Fruit fly (Drosophila melanogaster) whole organism, embryonic: Measurements from ENCODE around the gene glu.

Experiments used
- Atf-2 ChIP-seq: fragments of 200-800 bp; sonication (Bioruptor generic); optimal IDR thresholded peaks from 2 replicates; lab custom pipeline; 2016; ENCODE audit warnings: missing biosample characterization, missing genetic modification characterization
- Atf6 ChIP-seq: fragments of 200-800 bp; sonication (Bioruptor generic); IDR thresholded peaks from 2 replicates; pipeline ENCODE4 v1.3.6; 2022; ENCODE audit warnings: missing biosample characterization, missing genetic modification characterization
- CG11504 ChIP-seq: fragments of 200-800 bp; sonication (Bioruptor generic); optimal IDR thresholded peaks from 3 replicates; lab custom pipeline; 2019; ENCODE audit warnings: missing biosample characterization, mild to moderate bottlenecking, missing genetic modification characterization, moderate library complexity
- CG11695 ChIP-seq: fragments of 200-800 bp; sonication (Bioruptor generic); IDR thresholded peaks from 3 replicates; pipeline ENCODE4 v1.3.6; 2022; ENCODE audit warnings: missing biosample characterization, missing genetic modification characterization
- CG12391 ChIP-seq: fragments of 200-800 bp; sonication (Bioruptor generic); optimal IDR thresholded peaks from 3 replicates; lab custom pipeline; 2018; ENCODE audit warnings: missing biosample characterization, mild to moderate bottlenecking, missing genetic modification characterization, moderate library complexity
- CG12659 ChIP-seq: fragments of 200-800 bp; sonication (Bioruptor generic); optimal IDR thresholded peaks from 3 replicates; lab custom pipeline; 2017; ENCODE audit warnings: mild to moderate bottlenecking, missing biosample characterization, missing genetic modification reagents, missing genetic modification characterization
- CG12744 ChIP-seq: fragments of 200-800 bp; sonication (Bioruptor generic); optimal IDR thresholded peaks from 2 replicates; lab custom pipeline; 2016; ENCODE audit warnings: missing biosample characterization, missing genetic modification characterization
- CG12769 ChIP-seq: fragments of 200-800 bp; sonication (Bioruptor generic); optimal IDR thresholded peaks from 2 replicates; lab custom pipeline; 2019; ENCODE audit warnings: missing biosample characterization, mild to moderate bottlenecking, missing genetic modification characterization, moderate library complexity
- CG13123 ChIP-seq: fragments of 200-800 bp; sonication (Bioruptor generic); optimal IDR thresholded peaks from 2 replicates; lab custom pipeline; 2016; ENCODE audit warnings: missing biosample characterization, missing genetic modification characterization
- CG13287 ChIP-seq: fragments of 200-800 bp; sonication (Bioruptor generic); IDR thresholded peaks from 2 replicates; pipeline ENCODE4 v1.3.6; 2022; ENCODE audit warnings: missing biosample characterization, missing genetic modification characterization; ENCODE audit not compliant: partially characterized antibody
- CG15073 ChIP-seq: fragments of 200-800 bp; sonication (Bioruptor generic); optimal IDR thresholded peaks from 2 replicates; lab custom pipeline; 2016; ENCODE audit warnings: missing biosample characterization, missing genetic modification characterization
- CG30403 ChIP-seq: fragments of 200-800 bp; sonication (Bioruptor generic); optimal IDR thresholded peaks from 3 replicates; lab custom pipeline; 2016; ENCODE audit warnings: missing biosample characterization, missing genetic modification characterization
- CG34224 ChIP-seq: fragments of 200-800 bp; sonication (Bioruptor generic); IDR thresholded peaks from 3 replicates; pipeline ENCODE4 v1.3.6; 2022; ENCODE audit warnings: missing biosample characterization, missing genetic modification characterization; ENCODE audit not compliant: partially characterized antibody
- CG42726 ChIP-seq: fragments of 200-800 bp; sonication (Bioruptor generic); IDR thresholded peaks from 2 replicates; pipeline ENCODE4 v1.3.6; 2022; ENCODE audit warnings: missing biosample characterization, missing genetic modification characterization; ENCODE audit not compliant: partially characterized antibody
- CG4854 ChIP-seq: fragments of 200-800 bp; sonication (Bioruptor generic); optimal IDR thresholded peaks from 2 replicates; lab custom pipeline; 2016; ENCODE audit warnings: missing biosample characterization, missing genetic modification characterization, inconsistent platforms
- CG6689 ChIP-seq: fragments of 200-800 bp; sonication (Bioruptor generic); IDR thresholded peaks from 2 replicates; pipeline ENCODE4 v1.3.6; 2022; ENCODE audit warnings: missing biosample characterization, missing genetic modification characterization
- CG6813 ChIP-seq: fragments of 200-800 bp; sonication (Bioruptor generic); optimal IDR thresholded peaks from 2 replicates; lab custom pipeline; 2017; ENCODE audit warnings: missing biosample characterization, missing genetic modification characterization, mild to moderate bottlenecking, moderate library complexity, missing genetic modification reagents
- CG8359 ChIP-seq: fragments of 200-800 bp; sonication (Bioruptor generic); optimal IDR thresholded peaks from 2 replicates; lab custom pipeline; 2017; ENCODE audit warnings: missing biosample characterization, mild to moderate bottlenecking, missing genetic modification characterization, borderline replicate concordance
- D19A ChIP-seq: fragments of 200-800 bp; optimal IDR thresholded peaks from 3 replicates; lab custom pipeline; 2019; ENCODE audit warnings: missing biosample characterization, mild to moderate bottlenecking, missing genetic modification characterization, moderate library complexity
- Fer3 ChIP-seq: fragments of 200-800 bp; sonication (Bioruptor generic); optimal IDR thresholded peaks from 2 replicates; lab custom pipeline; 2018; ENCODE audit warnings: missing biosample characterization, mild to moderate bottlenecking, missing genetic modification characterization, moderate library complexity
- Gsc ChIP-seq: fragments of 200-800 bp; sonication (Bioruptor generic); IDR thresholded peaks from 2 replicates; pipeline ENCODE4 v1.3.6; 2022; ENCODE audit warnings: missing biosample characterization, missing genetic modification characterization
- Hmx ChIP-seq: fragments of 200-800 bp; sonication (Bioruptor generic); optimal IDR thresholded peaks from 2 replicates; lab custom pipeline; 2016; ENCODE audit warnings: missing biosample characterization, missing genetic modification characterization
- Hsf ChIP-seq: fragments of 200-800 bp; sonication (Bioruptor generic); optimal IDR thresholded peaks from 3 replicates; lab custom pipeline; 2016; ENCODE audit warnings: missing biosample characterization, missing genetic modification characterization
- Oaz ChIP-seq: fragments of 200-800 bp; sonication (Bioruptor generic); IDR thresholded peaks from 2 replicates; pipeline ENCODE4 v1.3.6; 2022; ENCODE audit warnings: missing biosample characterization, missing genetic modification characterization
- Scr ChIP-seq: fragments of 200-800 bp; sonication (Bioruptor generic); IDR thresholded peaks from 2 replicates; pipeline ENCODE4 v1.3.6; 2022; ENCODE audit warnings: missing biosample characterization, missing genetic modification characterization; ENCODE audit not compliant: partially characterized antibody
- Tbp ChIP-seq: fragments of >200 bp; optimal IDR thresholded peaks from 2 replicates; lab custom pipeline; 2018; ENCODE audit warnings: missing biosample characterization, missing genetic modification characterization
- bab2 ChIP-seq: fragments of 200-800 bp; sonication (Bioruptor generic); optimal IDR thresholded peaks from 2 replicates; lab custom pipeline; 2016; ENCODE audit warnings: missing biosample characterization, missing genetic modification characterization
- bowl ChIP-seq: fragments of 200-800 bp; sonication (Bioruptor generic); IDR thresholded peaks from 2 replicates; pipeline ENCODE4 v1.3.6; 2022; ENCODE audit warnings: missing biosample characterization, missing genetic modification characterization
- cato ChIP-seq: fragments of 200-800 bp; sonication (Bioruptor generic); optimal IDR thresholded peaks from 2 replicates; lab custom pipeline; 2016; ENCODE audit warnings: missing biosample characterization, missing genetic modification characterization, borderline replicate concordance
- danr ChIP-seq: fragments of 200-800 bp; sonication (Bioruptor generic); IDR thresholded peaks from 2 replicates; pipeline ENCODE4 v1.3.6; 2022; ENCODE audit warnings: missing biosample characterization, missing genetic modification characterization
- dati ChIP-seq: fragments of 200-800 bp; sonication (Bioruptor generic); IDR thresholded peaks from 2 replicates; pipeline ENCODE4 v1.3.6; 2022; ENCODE audit warnings: missing biosample characterization, missing genetic modification characterization
- dimm ChIP-seq: fragments of 200-800 bp; sonication (Bioruptor generic); IDR thresholded peaks from 2 replicates; pipeline ENCODE4 v1.3.6; 2022; ENCODE audit warnings: missing biosample characterization, missing genetic modification characterization
- ems ChIP-seq: fragments of 200-800 bp; sonication (Bioruptor generic); optimal IDR thresholded peaks from 3 replicates; lab custom pipeline; 2016; ENCODE audit warnings: missing biosample characterization, missing genetic modification characterization
- gsb ChIP-seq: fragments of 200-800 bp; sonication (Bioruptor generic); IDR thresholded peaks from 2 replicates; pipeline ENCODE4 v1.3.6; 2022; ENCODE audit warnings: missing biosample characterization, missing genetic modification characterization
- jumu ChIP-seq: fragments of 200-800 bp; sonication (Bioruptor generic); optimal IDR thresholded peaks from 3 replicates; lab custom pipeline; 2016; ENCODE audit warnings: missing biosample characterization, missing genetic modification characterization
- kah ChIP-seq: fragments of 200-800 bp; sonication (Bioruptor generic); optimal IDR thresholded peaks from 2 replicates; lab custom pipeline; 2018; ENCODE audit warnings: missing biosample characterization, mild to moderate bottlenecking, missing genetic modification characterization
- kni ChIP-seq: fragments of 200-800 bp; sonication (Bioruptor generic); optimal IDR thresholded peaks from 3 replicates; lab custom pipeline; 2017; ENCODE audit warnings: mild to moderate bottlenecking, missing biosample characterization, missing genetic modification reagents, missing genetic modification characterization
- lola ChIP-seq, 3 experiments: fragments of >200 bp in 2 of 3; fragments of 200-800 bp in 1 of 3; sonication (Bioruptor generic) in 1 of 3; optimal IDR thresholded peaks; 2 replicates each; lab custom pipeline; 2017 to 2019; ENCODE audit warnings: missing biosample characterization in 3 of 3, missing genetic modification characterization in 3 of 3, mild to moderate bottlenecking in 1 of 3, moderate library complexity in 1 of 3
- onecut ChIP-seq: fragments of 200-800 bp; sonication (Bioruptor generic); IDR thresholded peaks from 2 replicates; pipeline ENCODE4 v1.3.6; 2022; ENCODE audit warnings: missing biosample characterization, missing genetic modification characterization
- p53 ChIP-seq: fragments of 200-800 bp; sonication (Bioruptor generic); optimal IDR thresholded peaks from 2 replicates; lab custom pipeline; 2016; ENCODE audit warnings: missing biosample characterization, missing genetic modification characterization
- psq ChIP-seq: fragments of 200-800 bp; sonication (Bioruptor generic); optimal IDR thresholded peaks from 2 replicates; lab custom pipeline; 2017; ENCODE audit warnings: missing biosample characterization, missing genetic modification characterization
- pzg ChIP-seq: fragments of 200-800 bp; sonication (Bioruptor generic); optimal IDR thresholded peaks from 3 replicates; lab custom pipeline; 2018; ENCODE audit warnings: missing biosample characterization, mild to moderate bottlenecking, missing genetic modification characterization, moderate library complexity
- sc ChIP-seq, 3 experiments: fragments of >200 bp in 2 of 3; fragments of 200-800 bp in 1 of 3; sonication (Bioruptor generic) in 1 of 3; optimal IDR thresholded peaks; 2 replicates in 2 of 3; 3 replicates in 1 of 3; lab custom pipeline; 2017; ENCODE audit warnings: mild to moderate bottlenecking in 1 of 3, missing biosample characterization in 1 of 3, missing genetic modification characterization in 1 of 3, missing genetic modification reagents in 1 of 3
- scrt ChIP-seq: fragments of 200-800 bp; sonication (Bioruptor generic); optimal IDR thresholded peaks from 2 replicates; lab custom pipeline; 2018; ENCODE audit warnings: missing biosample characterization, mild to moderate bottlenecking, missing genetic modification characterization, moderate library complexity
- shn ChIP-seq: fragments of 200-800 bp; sonication (Bioruptor generic); optimal IDR thresholded peaks from 3 replicates; lab custom pipeline; 2016; ENCODE audit warnings: missing biosample characterization, missing genetic modification characterization
- sisA ChIP-seq: fragments of 200-800 bp; sonication (Bioruptor generic); IDR thresholded peaks from 2 replicates; pipeline ENCODE4 v1.3.6; 2022; ENCODE audit warnings: missing biosample characterization, missing genetic modification characterization
- tio ChIP-seq: fragments of 200-800 bp; sonication (Bioruptor generic); optimal IDR thresholded peaks from 2 replicates; lab custom pipeline; 2017; ENCODE audit warnings: missing biosample characterization, missing genetic modification characterization, inconsistent platforms
- usp ChIP-seq: fragments of >200 bp; optimal IDR thresholded peaks from 2 replicates; lab custom pipeline; 2017; ENCODE audit warnings: missing biosample characterization, missing genetic modification characterization

The glu gene

DNA sequence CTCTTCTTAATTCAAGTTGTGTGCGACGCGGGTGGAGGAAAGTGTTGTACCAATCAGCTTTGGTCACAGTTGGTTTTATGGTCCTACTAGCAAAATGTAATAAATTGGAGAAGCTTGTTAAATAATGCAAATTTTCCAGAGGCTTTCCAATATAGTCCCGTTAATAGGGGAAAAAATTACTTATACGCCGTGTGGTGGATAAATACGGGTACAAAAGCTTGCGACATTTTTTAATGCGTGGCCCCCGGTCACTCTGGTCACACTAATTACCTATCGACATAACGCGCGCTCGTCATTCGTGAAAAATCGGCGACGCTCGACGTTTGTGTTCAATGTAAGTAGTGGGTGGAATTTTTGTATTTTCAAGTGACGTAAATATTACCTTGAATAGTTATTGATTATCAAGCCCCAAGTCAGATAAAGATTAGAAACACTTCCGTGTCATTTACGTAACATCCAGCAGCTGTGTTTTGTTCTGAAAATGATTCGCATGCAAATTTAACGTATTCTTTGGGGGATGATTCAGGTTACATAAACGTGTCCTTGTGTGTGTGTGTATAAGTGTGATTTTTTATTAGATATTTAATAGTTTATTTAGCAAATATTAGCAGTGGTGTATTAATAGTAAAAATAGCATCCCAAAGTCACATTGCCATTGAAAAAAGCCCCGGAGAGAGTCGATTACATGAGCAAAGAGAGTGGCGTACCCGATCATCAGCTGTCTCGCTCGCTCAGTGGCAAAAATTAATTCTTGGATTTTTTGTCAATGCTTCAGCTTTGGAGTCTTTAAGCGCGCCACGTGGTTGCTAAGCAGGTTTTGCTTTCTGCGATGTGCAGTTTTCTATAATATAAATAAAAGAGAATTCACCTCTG is 18.3 kb downstream of the glu start, which contains the start of gene Cyt-c-p (continued):
- TF ChIP-seq lola (GFP tag; optimal IDR thresholded peaks at IDR 0.05; lab: Kevin White, UChicago): peak in 1 of 3 experiments; percentile 3
- peak; percentile 68 for TF ChIP-seq Scr (GFP tag; lab: Robert Waterston, UW)
- TF ChIP-seq sisA (GFP tag; lab: Robert Waterston, UW): no peak
- no peak for TF ChIP-seq dimm
- TF ChIP-seq p53: peak; percentile 44
- TF ChIP-seq CG13287 (GFP tag; lab: Robert Waterston, UW): peak; percentile 72
- TF ChIP-seq usp (GFP tag; lab: Kevin White, UChicago): no peak
- TF ChIP-seq CG6689 (GFP tag; lab: Robert Waterston, UW): no peak
- TF ChIP-seq Hsf (GFP tag; lab: Kevin White, UChicago): peak; percentile 2
- no peak for TF ChIP-seq jumu (GFP tag; lab: Kevin White, UChicago)
- no peak for TF ChIP-seq CG15073 (GFP tag; lab: Kevin White, UChicago)
- TF ChIP-seq shn (GFP tag; lab: Kevin White, UChicago): peak; percentile 26
- no peak for TF ChIP-seq kah (GFP tag; lab: Kevin White, UChicago)
- TF ChIP-seq CG34224 (GFP tag; lab: Robert Waterston, UW): peak; percentile 48
- TF ChIP-seq sc (optimal IDR thresholded peaks at IDR 0.05; lab: Kevin White, UChicago): no peak
- no peak for TF ChIP-seq sc (GFP tag; optimal IDR thresholded peaks at IDR 0.05; lab: Kevin White, UChicago)
- no peak for TF ChIP-seq CG8359 (GFP tag; lab: Kevin White, UChicago)
- no peak for TF ChIP-seq Oaz (GFP tag; lab: Robert Waterston, UW)
- TF ChIP-seq CG12659 (GFP tag; lab: Kevin White, UChicago): peak; percentile 81
- peak; percentile 26; the same call in 1 of the 2 replicates for TF ChIP-seq onecut (GFP tag; lab: Robert Waterston, UW)
- no peak for TF ChIP-seq tio (GFP tag; lab: Kevin White, UChicago)
- no peak; the same call in none of the 2 replicates for TF ChIP-seq CG42726 (GFP tag; lab: Robert Waterston, UW)
- no peak for TF ChIP-seq ems (GFP tag; lab: Kevin White, UChicago)
- no peak for TF ChIP-seq CG11695 (GFP tag; lab: Robert Waterston, UW)
- TF ChIP-seq Atf6: no peak; the same call in 1 of the 2 replicates
- TF ChIP-seq Atf-2 (GFP tag; lab: Kevin White, UChicago): no peak
- no peak for TF ChIP-seq CG6813 (GFP tag; lab: Kevin White, UChicago)
- no peak for TF ChIP-seq bowl (GFP tag; lab: Robert Waterston, UW)
- no peak for TF ChIP-seq danr (GFP tag; lab: Robert Waterston, UW)
- peak; percentile 2 for TF ChIP-seq CG12769 (tag; lab: Kevin White, UChicago)
- TF ChIP-seq pzg (GFP tag; lab: Kevin White, UChicago): peak; percentile 93
- no peak for TF ChIP-seq gsb
- TF ChIP-seq CG12391 (tag; lab: Kevin White, UChicago): peak; percentile 55
- TF ChIP-seq CG4854: peak; percentile 12
- TF ChIP-seq Gsc: no peak
- no peak for TF ChIP-seq dati (GFP tag; lab: Robert Waterston, UW)
- no peak for TF ChIP-seq Hmx (GFP tag; lab: Kevin White, UChicago)
- TF ChIP-seq CG12744 (GFP tag; lab: Kevin White, UChicago): no peak
- no peak for TF ChIP-seq bab2
- peak; percentile 44 for TF ChIP-seq CG11504 (tag; lab: Kevin White, UChicago)
- TF ChIP-seq D19A (tag; lab: Kevin White, UChicago): peak; percentile 11
- no peak for TF ChIP-seq cato (GFP tag; lab: Kevin White, UChicago)
- peak; percentile 44 for TF ChIP-seq Fer3
- no peak for TF ChIP-seq CG13123 (GFP tag; lab: Kevin White, UChicago)
- TF ChIP-seq kni (GFP tag; lab: Kevin White, UChicago): no peak
- TF ChIP-seq scrt (GFP tag; lab: Kevin White, UChicago): peak; percentile 53
- TF ChIP-seq psq: no peak
- TF ChIP-seq CG30403 (GFP tag; lab: Kevin White, UChicago): no peak
- TF ChIP-seq Tbp: no peak
